Fruit fly (Drosophila melanogaster) whole organism, embryonic: Measurements from ENCODE around the gene CG43796.

Source experiments
- BEAF-32 ChIP-seq: fragments of 200-800 bp; sonication (Bioruptor generic); optimal IDR thresholded peaks from 3 replicates; lab custom pipeline; 2017; ENCODE audit warnings: missing biosample characterization, missing genetic modification characterization, mild to moderate bottlenecking, moderate library complexity, missing genetic modification reagents
- CG10209 ChIP-seq: fragments of 200-800 bp; sonication (Bioruptor generic); optimal IDR thresholded peaks from 3 replicates; lab custom pipeline; 2017; ENCODE audit warnings: missing biosample characterization, mild to moderate bottlenecking, missing genetic modification characterization, missing genetic modification reagents
- CG10321 ChIP-seq: fragments of 200-800 bp; sonication (Bioruptor generic); IDR thresholded peaks from 2 replicates; pipeline ENCODE4 v1.3.6; 2022; ENCODE audit warnings: missing biosample characterization, missing genetic modification characterization
- CG10462 ChIP-seq: fragments of 200-800 bp; sonication (Bioruptor generic); optimal IDR thresholded peaks from 2 replicates; lab custom pipeline; 2016; ENCODE audit warnings: missing biosample characterization, missing genetic modification characterization
- CG11085 ChIP-seq: fragments of 200-800 bp; sonication (Bioruptor generic); IDR thresholded peaks from 2 replicates; pipeline ENCODE4 v1.3.6; 2022; ENCODE audit warnings: missing biosample characterization, missing genetic modification characterization
- CG11093 ChIP-seq: fragments of 200-800 bp; sonication (Bioruptor generic); IDR thresholded peaks from 3 replicates; pipeline ENCODE4 v1.3.6; 2022; ENCODE audit warnings: missing biosample characterization, missing genetic modification characterization
- CG13894 ChIP-seq: fragments of 200-800 bp; sonication (Bioruptor generic); optimal IDR thresholded peaks from 3 replicates; lab custom pipeline; 2018; ENCODE audit warnings: missing biosample characterization, mild to moderate bottlenecking, missing genetic modification characterization, moderate library complexity
- CG14667 ChIP-seq: fragments of 200-800 bp; sonication (Bioruptor generic); IDR thresholded peaks from 2 replicates; pipeline ENCODE4 v1.3.6; 2022; ENCODE audit warnings: missing biosample characterization, missing genetic modification characterization
- CG14710 ChIP-seq: fragments of 200-800 bp; sonication (Bioruptor generic); optimal IDR thresholded peaks from 3 replicates; lab custom pipeline; 2019; ENCODE audit warnings: missing biosample characterization, mild to moderate bottlenecking, missing genetic modification characterization, moderate library complexity
- CG16863 ChIP-seq: fragments of 200-800 bp; sonication (Bioruptor generic); optimal IDR thresholded peaks from 3 replicates; lab custom pipeline; 2016; ENCODE audit warnings: missing biosample characterization, missing genetic modification characterization
- CG2199 ChIP-seq: fragments of 200-800 bp; sonication (Bioruptor generic); IDR thresholded peaks from 3 replicates; pipeline ENCODE4 v1.3.6; 2022; ENCODE audit warnings: missing biosample characterization, missing genetic modification characterization
- CG31224 ChIP-seq: fragments of 200-800 bp; sonication (Bioruptor generic); IDR thresholded peaks from 2 replicates; pipeline ENCODE4 v1.3.6; 2022; ENCODE audit warnings: missing biosample characterization, missing genetic modification characterization
- CG31441 ChIP-seq: fragments of 200-800 bp; sonication (Bioruptor generic); IDR thresholded peaks from 2 replicates; pipeline ENCODE4 v1.3.6; 2022; ENCODE audit warnings: missing biosample characterization, missing genetic modification characterization
- CG3163 ChIP-seq: fragments of 200-800 bp; sonication (Bioruptor generic); optimal IDR thresholded peaks from 3 replicates; lab custom pipeline; 2016; ENCODE audit warnings: missing biosample characterization, missing genetic modification characterization
- CG33213 ChIP-seq: fragments of 200-800 bp; sonication (Bioruptor generic); optimal IDR thresholded peaks from 3 replicates; lab custom pipeline; 2016; ENCODE audit warnings: missing biosample characterization, missing genetic modification characterization
- CG7271 ChIP-seq: fragments of 200-800 bp; sonication (Bioruptor generic); optimal IDR thresholded peaks from 2 replicates; lab custom pipeline; 2018; ENCODE audit warnings: missing biosample characterization, mild to moderate bottlenecking, missing genetic modification characterization, moderate library complexity
- CG7357 ChIP-seq: fragments of 200-800 bp; sonication (Bioruptor generic); IDR thresholded peaks from 3 replicates; pipeline ENCODE4 v1.3.6; 2022; ENCODE audit warnings: missing biosample characterization, missing genetic modification characterization
- CG8089 ChIP-seq: fragments of 200-800 bp; sonication (Bioruptor generic); optimal IDR thresholded peaks from 3 replicates; lab custom pipeline; 2016; ENCODE audit warnings: missing biosample characterization, missing genetic modification characterization
- CG9817 ChIP-seq: fragments of 200-800 bp; sonication (Bioruptor generic); optimal IDR thresholded peaks from 2 replicates; lab custom pipeline; 2018; ENCODE audit warnings: missing biosample characterization, mild to moderate bottlenecking, missing genetic modification characterization, moderate library complexity
- CrebB ChIP-seq: fragments of 200-800 bp; sonication (Bioruptor generic); optimal IDR thresholded peaks from 3 replicates; lab custom pipeline; 2018; ENCODE audit warnings: missing biosample characterization, mild to moderate bottlenecking, missing genetic modification characterization
- D19A ChIP-seq: fragments of 200-800 bp; optimal IDR thresholded peaks from 3 replicates; lab custom pipeline; 2019; ENCODE audit warnings: missing biosample characterization, mild to moderate bottlenecking, missing genetic modification characterization, moderate library complexity
- Doc3 ChIP-seq: fragments of 200-800 bp; sonication (Bioruptor generic); IDR thresholded peaks from 3 replicates; pipeline ENCODE4 v1.3.6; 2022; ENCODE audit warnings: missing biosample characterization, missing genetic modification characterization; ENCODE audit not compliant: partially characterized antibody
- H15 ChIP-seq: fragments of 200-800 bp; sonication (Bioruptor generic); IDR thresholded peaks from 3 replicates; pipeline ENCODE4 v1.3.6; 2022; ENCODE audit warnings: missing biosample characterization, missing genetic modification characterization
- HLH4C ChIP-seq: fragments of 200-800 bp; sonication (Bioruptor generic); IDR thresholded peaks from 3 replicates; pipeline ENCODE4 v1.3.6; 2022; ENCODE audit warnings: missing biosample characterization, missing genetic modification characterization; ENCODE audit not compliant: partially characterized antibody
- HmgZ ChIP-seq: fragments of 200-800 bp; sonication (Bioruptor generic); optimal IDR thresholded peaks from 2 replicates; lab custom pipeline; 2018; ENCODE audit warnings: missing biosample characterization, mild to moderate bottlenecking, missing genetic modification characterization
- Hmx ChIP-seq: fragments of 200-800 bp; sonication (Bioruptor generic); optimal IDR thresholded peaks from 2 replicates; lab custom pipeline; 2016; ENCODE audit warnings: missing biosample characterization, missing genetic modification characterization
- Hr3 ChIP-seq: fragments of 200-800 bp; sonication (Bioruptor generic); optimal IDR thresholded peaks from 3 replicates; lab custom pipeline; 2016; ENCODE audit warnings: missing biosample characterization, missing genetic modification characterization
- Meics ChIP-seq: fragments of 200-800 bp; sonication (Bioruptor generic); optimal IDR thresholded peaks from 2 replicates; lab custom pipeline; 2017; ENCODE audit warnings: missing biosample characterization, mild to moderate bottlenecking, missing genetic modification characterization
- Nf-YC ChIP-seq: fragments of 200-800 bp; optimal IDR thresholded peaks from 3 replicates; lab custom pipeline; 2019; ENCODE audit warnings: missing biosample characterization, mild to moderate bottlenecking, missing genetic modification characterization, moderate library complexity
- Oaz ChIP-seq: fragments of 200-800 bp; sonication (Bioruptor generic); IDR thresholded peaks from 2 replicates; pipeline ENCODE4 v1.3.6; 2022; ENCODE audit warnings: missing biosample characterization, missing genetic modification characterization
- Poxn ChIP-seq: fragments of 200-800 bp; sonication (Bioruptor generic); IDR thresholded peaks from 2 replicates; pipeline ENCODE4 v1.3.6; 2022; ENCODE audit warnings: missing biosample characterization, missing genetic modification characterization
- Rfx ChIP-seq: fragments of 200-800 bp; sonication (Bioruptor generic); IDR thresholded peaks from 2 replicates; pipeline ENCODE4 v1.3.6; 2022; ENCODE audit warnings: missing biosample characterization, missing genetic modification characterization
- Vsx1 ChIP-seq: fragments of 200-800 bp; sonication (Bioruptor generic); optimal IDR thresholded peaks from 2 replicates; lab custom pipeline; 2017; ENCODE audit warnings: missing biosample characterization, mild to moderate bottlenecking, missing genetic modification characterization, missing genetic modification reagents
- bigmax ChIP-seq: fragments of 200-800 bp; sonication (Bioruptor generic); optimal IDR thresholded peaks from 2 replicates; lab custom pipeline; 2018; ENCODE audit warnings: missing biosample characterization, mild to moderate bottlenecking, missing genetic modification characterization
- bowl ChIP-seq: fragments of 200-800 bp; sonication (Bioruptor generic); IDR thresholded peaks from 2 replicates; pipeline ENCODE4 v1.3.6; 2022; ENCODE audit warnings: missing biosample characterization, missing genetic modification characterization
- btn ChIP-seq: fragments of 200-800 bp; sonication (Bioruptor generic); optimal IDR thresholded peaks from 2 replicates; lab custom pipeline; 2016; ENCODE audit warnings: missing biosample characterization, missing genetic modification characterization
- cas ChIP-seq: fragments of 200-800 bp; sonication (Bioruptor generic); IDR thresholded peaks from 2 replicates; pipeline ENCODE4 v1.3.6; 2022; ENCODE audit warnings: missing biosample characterization, missing genetic modification characterization
- cg ChIP-seq: fragments of 200-800 bp; sonication (Bioruptor generic); optimal IDR thresholded peaks from 3 replicates; lab custom pipeline; 2019; ENCODE audit warnings: missing biosample characterization, mild to moderate bottlenecking, missing genetic modification characterization, moderate library complexity
- chinmo ChIP-seq: fragments of 200-800 bp; sonication (Bioruptor generic); IDR thresholded peaks from 4 replicates; pipeline ENCODE4 v1.3.6; 2022; ENCODE audit warnings: missing biosample characterization, missing genetic modification characterization; ENCODE audit not compliant: partially characterized antibody
- cwo ChIP-seq: fragments of 200-800 bp; sonication (Bioruptor generic); optimal IDR thresholded peaks from 3 replicates; lab custom pipeline; 2017; ENCODE audit warnings: missing biosample characterization, missing genetic modification characterization, mild to moderate bottlenecking, moderate library complexity, missing genetic modification reagents
- dan ChIP-seq: fragments of 200-800 bp; sonication (Bioruptor generic); IDR thresholded peaks from 2 replicates; pipeline ENCODE4 v1.3.6; 2022; ENCODE audit warnings: missing biosample characterization, missing genetic modification characterization
- en ChIP-seq: fragments of 200-800 bp; sonication (Bioruptor generic); optimal IDR thresholded peaks from 2 replicates; lab custom pipeline; 2016; ENCODE audit warnings: missing biosample characterization, missing genetic modification characterization
- eve ChIP-seq, 2 experiments: fragments of >200 bp; optimal IDR thresholded peaks; 2 replicates each; lab custom pipeline; 2017; ENCODE audit warnings: missing biosample characterization in 2 of 2, missing genetic modification characterization in 2 of 2
- gsb-n ChIP-seq: fragments of 200-800 bp; sonication (Bioruptor generic); optimal IDR thresholded peaks from 3 replicates; lab custom pipeline; 2018; ENCODE audit warnings: missing biosample characterization, mild to moderate bottlenecking, missing genetic modification characterization
- mam ChIP-seq: fragments of 200-800 bp; sonication (Bioruptor generic); optimal IDR thresholded peaks from 3 replicates; lab custom pipeline; 2016; ENCODE audit warnings: missing biosample characterization, missing genetic modification characterization
- rib ChIP-seq: fragments of 200-800 bp; sonication (Bioruptor generic); IDR thresholded peaks from 2 replicates; pipeline ENCODE4 v1.3.6; 2022; ENCODE audit warnings: missing biosample characterization, missing genetic modification characterization
- sens-2 ChIP-seq: fragments of 200-800 bp; sonication (Bioruptor generic); IDR thresholded peaks from 2 replicates; pipeline ENCODE4 v1.3.6; 2022; ENCODE audit warnings: missing biosample characterization, missing genetic modification characterization
- sqz ChIP-seq: fragments of 200-800 bp; sonication (Bioruptor generic); optimal IDR thresholded peaks from 3 replicates; lab custom pipeline; 2018; ENCODE audit warnings: missing biosample characterization, mild to moderate bottlenecking, missing genetic modification characterization
- tio ChIP-seq: fragments of 200-800 bp; sonication (Bioruptor generic); optimal IDR thresholded peaks from 2 replicates; lab custom pipeline; 2017; ENCODE audit warnings: missing biosample characterization, missing genetic modification characterization, inconsistent platforms
- twi ChIP-seq: fragments of 200-800 bp; optimal IDR thresholded peaks from 2 replicates; lab custom pipeline; 2019; ENCODE audit warnings: missing biosample characterization, mild to moderate bottlenecking, missing genetic modification characterization, moderate library complexity
- unpg ChIP-seq: fragments of 200-800 bp; sonication (Bioruptor generic); optimal IDR thresholded peaks from 3 replicates; lab custom pipeline; 2018; ENCODE audit warnings: missing biosample characterization, mild to moderate bottlenecking, missing genetic modification characterization, moderate library complexity
- wor ChIP-seq: fragments of 200-800 bp; sonication (Bioruptor generic); IDR thresholded peaks from 2 replicates; pipeline ENCODE4 v1.3.6; 2022; ENCODE audit warnings: missing biosample characterization, missing genetic modification characterization
- yki ChIP-seq: fragments of >200 bp; optimal IDR thresholded peaks from 3 replicates; lab custom pipeline; 2018

CG43796 gene

dm6 chr2L:8471667-8472066 is 10.5 kb upstream of the CG43796 start (continued):
- TF ChIP-seq H15 (GFP tag; lab: Robert Waterston, UW): no peak
- peak; percentile 19 for TF ChIP-seq CG10209 (GFP tag; lab: Kevin White, UChicago)
- no peak for TF ChIP-seq BEAF-32 (GFP tag; lab: Kevin White, UChicago)
- TF ChIP-seq Oaz (GFP tag; lab: Robert Waterston, UW): no peak
- no peak for TF ChIP-seq mam (GFP tag; lab: Kevin White, UChicago)
- TF ChIP-seq CG33213 (GFP tag; lab: Kevin White, UChicago): no peak
- TF ChIP-seq Poxn (GFP tag; lab: Robert Waterston, UW): no peak
- TF ChIP-seq Rfx (GFP tag; lab: Robert Waterston, UW): no peak
- no peak for TF ChIP-seq wor (GFP tag; lab: Robert Waterston, UW)
- no peak for TF ChIP-seq cg (GFP tag; lab: Kevin White, UChicago)
- TF ChIP-seq CG10321 (GFP tag; lab: Robert Waterston, UW): no peak
- peak; percentile 41 for TF ChIP-seq D19A (tag; lab: Kevin White, UChicago)
- no peak for TF ChIP-seq Hmx (GFP tag; lab: Kevin White, UChicago)
- no peak for TF ChIP-seq sens-2 (GFP tag; lab: Robert Waterston, UW)
- TF ChIP-seq CG11093 (GFP tag; lab: Robert Waterston, UW): no peak
- no peak for TF ChIP-seq CrebB (tag; lab: Kevin White, UChicago)
- TF ChIP-seq en: no peak
- TF ChIP-seq CG31441: peak; percentile 45; the same call in 1 of the 2 replicates
- TF ChIP-seq tio (GFP tag; lab: Kevin White, UChicago): peak; percentile 14
- TF ChIP-seq Vsx1 (GFP tag; lab: Kevin White, UChicago): no peak
- TF ChIP-seq gsb-n: peak; percentile 50
- no peak for TF ChIP-seq CG7357 (GFP tag; lab: Robert Waterston, UW)
- TF ChIP-seq CG16863: no peak
- TF ChIP-seq unpg (GFP tag; lab: Kevin White, UChicago): peak; percentile 32
- TF ChIP-seq CG13894 (tag; lab: Kevin White, UChicago): no peak
- TF ChIP-seq chinmo (GFP tag; lab: Robert Waterston, UW): no peak
- TF ChIP-seq CG14710 (tag; lab: Kevin White, UChicago): peak; percentile 59
- TF ChIP-seq CG7271 (tag; lab: Kevin White, UChicago): no peak
- no peak for TF ChIP-seq HmgZ (tag; lab: Kevin White, UChicago)
- TF ChIP-seq twi (tag; lab: Kevin White, UChicago): no peak
- no peak for TF ChIP-seq CG8089
- no peak for TF ChIP-seq CG2199
- TF ChIP-seq Meics: no peak
- TF ChIP-seq eve (GFP tag; optimal IDR thresholded peaks at IDR 0.05; lab: Kevin White, UChicago): no peak
- no peak for TF ChIP-seq CG10462 (GFP tag; lab: Kevin White, UChicago)
- TF ChIP-seq sqz (GFP tag; lab: Kevin White, UChicago): no peak
- TF ChIP-seq CG9817 (tag; lab: Kevin White, UChicago): no peak
- TF ChIP-seq bigmax (GFP tag; lab: Kevin White, UChicago): no peak
- TF ChIP-seq rib: no peak
- TF ChIP-seq CG3163: no peak
- TF ChIP-seq cwo (GFP tag; lab: Kevin White, UChicago): no peak
- peak; percentile 15 for TF ChIP-seq Hr3 (GFP tag; lab: Kevin White, UChicago)
- TF ChIP-seq CG31224: no peak
- TF ChIP-seq Nf-YC (tag; lab: Kevin White, UChicago): no peak
- no peak for TF ChIP-seq dan
- no peak for TF ChIP-seq CG11085 (GFP tag; lab: Robert Waterston, UW)
- TF ChIP-seq HLH4C (GFP tag; lab: Robert Waterston, UW): no peak
- TF ChIP-seq Doc3 (GFP tag; lab: Robert Waterston, UW): no peak
- TF ChIP-seq yki (lab: Kevin White, UChicago): no peak
- TF ChIP-seq btn (GFP tag; lab: Kevin White, UChicago): no peak
- TF ChIP-seq bowl (GFP tag; lab: Robert Waterston, UW): no peak
- no peak for TF ChIP-seq cas (GFP tag; lab: Robert Waterston, UW)
- no peak for TF ChIP-seq CG14667 (GFP tag; lab: Robert Waterston, UW)
